Fruit fly (Drosophila melanogaster): ENCODE results near the gene CG7988.
A peak's percentile ranks its signal among the peaks of the same experiment; 100 is the strongest.

CG7988 gene

dm6 chr3R:18250815-18251214, 30.5 kb downstream of the CG7988 start, which contains the start of gene CG18598:
CG18598 (plus strand) TSS chr3R:18251115.
- peak; percentile 60 for TF ChIP-seq Med (GFP tag)
- TF ChIP-seq Ets65A (GFP tag) = peak; percentile 88
- TF ChIP-seq sens (GFP tag) = peak; percentile 34
- no peak for TF ChIP-seq Neu2 (GFP tag; optimal IDR thresholded peaks at IDR 0.05; ENCODE audit: borderline replicate concordance)
- TF ChIP-seq CG13624 (GFP tag; optimal IDR thresholded peaks at IDR 0.05) = no peak
- no peak for TF ChIP-seq BEAF-32 (GFP tag; optimal IDR thresholded peaks at IDR 0.05)

dm6 chr3R:18251876-18252275, 31.6 kb downstream of the CG7988 start:
- TF ChIP-seq Ets65A (GFP tag) = peak; percentile 31
- peak; percentile 53 for TF ChIP-seq CG8478 (optimal IDR thresholded peaks at IDR 0.05)
- TF ChIP-seq CG17912 (GFP tag; optimal IDR thresholded peaks at IDR 0.05) = no peak

- no peak for TF ChIP-seq CG1529 (GFP tag; optimal IDR thresholded peaks at IDR 0.05)
- TF ChIP-seq Sry-δ (GFP tag; optimal IDR thresholded peaks at IDR 0.05) = peak; percentile 41
- TF ChIP-seq CG11085 (GFP tag; IDR thresholded peaks at IDR 0.05) = no peak
- TF ChIP-seq Ptx1 (GFP tag; IDR thresholded peaks at IDR 0.05) = no peak
- TF ChIP-seq CG17328 (GFP tag; IDR thresholded peaks at IDR 0.05) = 0 out of 2 replicates have a peak, but pooled peaks have one; percentile 8
- no peak for TF ChIP-seq mirr (GFP tag; optimal IDR thresholded peaks at IDR 0.05)
- TF ChIP-seq Opbp (GFP tag; IDR thresholded peaks at IDR 0.05; ENCODE audit: partially characterized antibody) = 0 out of 3 replicates have a peak, but pooled peaks have one; percentile 28
- TF ChIP-seq YL-1 (GFP tag; optimal IDR thresholded peaks at IDR 0.05) = peak; percentile 57
- peak; percentile 32 for TF ChIP-seq Med (GFP tag)
- TF ChIP-seq Ssrp (tag; optimal IDR thresholded peaks at IDR 0.05) = no peak
- TF ChIP-seq nerfin-2 (GFP tag; IDR thresholded peaks at IDR 0.05; ENCODE audit: partially characterized antibody) = peak; percentile 33; the same call in 1 of the 2 replicates
- peak; percentile 42; the same call in 1 of the 2 replicates for TF ChIP-seq CG13287 (GFP tag; IDR thresholded peaks at IDR 0.05; ENCODE audit: partially characterized antibody)
- TF ChIP-seq MESR4 (GFP tag; optimal IDR thresholded peaks at IDR 0.05) = peak; percentile 42
- TF ChIP-seq Scr (GFP tag; IDR thresholded peaks at IDR 0.05; ENCODE audit: partially characterized antibody) = 0 out of 2 replicates have a peak, but pooled peaks have one; percentile 25
- no peak for TF ChIP-seq CG7786 (GFP tag; optimal IDR thresholded peaks at IDR 0.05)
- TF ChIP-seq stwl (tag; optimal IDR thresholded peaks at IDR 0.05) = peak; percentile 71
- TF ChIP-seq CG14710 (tag; optimal IDR thresholded peaks at IDR 0.05) = peak; percentile 34
- TF ChIP-seq CG10267 (tag; optimal IDR thresholded peaks at IDR 0.05) = peak; percentile 15
- TF ChIP-seq NfI (GFP tag; optimal IDR thresholded peaks at IDR 0.05) = no peak
- TF ChIP-seq BEAF-32 (GFP tag; optimal IDR thresholded peaks at IDR 0.05) = peak; percentile 43
- no peak for TF ChIP-seq slp2 (GFP tag; optimal IDR thresholded peaks at IDR 0.05)
- peak; percentile 0 for TF ChIP-seq CG9797 (GFP tag; optimal IDR thresholded peaks at IDR 0.05)
- TF ChIP-seq dpn (GFP tag; optimal IDR thresholded peaks at IDR 0.05) = no peak
- TF ChIP-seq CG15514 (GFP tag; optimal IDR thresholded peaks at IDR 0.05) = peak; percentile 70
- TF ChIP-seq Fer1 (GFP tag; optimal IDR thresholded peaks at IDR 0.05) = peak; percentile 5
- peak; percentile 50 for TF ChIP-seq gcm (GFP tag; optimal IDR thresholded peaks at IDR 0.05)
- peak; percentile 10 for TF ChIP-seq CTCF (GFP tag; optimal IDR thresholded peaks at IDR 0.05)
- peak; percentile 68 for TF ChIP-seq Dref (GFP tag; IDR thresholded peaks at IDR 0.05)
- TF ChIP-seq CG12659 (GFP tag; optimal IDR thresholded peaks at IDR 0.05) = peak; percentile 5
- TF ChIP-seq bowl (GFP tag; IDR thresholded peaks at IDR 0.05) = no peak
- peak; percentile 94 for TF ChIP-seq E2f2 (GFP tag; IDR thresholded peaks at IDR 0.05)
- TF ChIP-seq gfzf (GFP tag; optimal IDR thresholded peaks at IDR 0.05) = peak; percentile 11
- TF ChIP-seq Dp (GFP tag; optimal IDR thresholded peaks at IDR 0.05) = peak; percentile 89
- peak; percentile 53; the same call in 1 of the 2 replicates for TF ChIP-seq CG3847 (GFP tag; IDR thresholded peaks at IDR 0.05)
- TF ChIP-seq HmgZ (tag; optimal IDR thresholded peaks at IDR 0.05) = peak; percentile 2
- peak; percentile 59 for TF ChIP-seq CG4617 (GFP tag; optimal IDR thresholded peaks at IDR 0.05; ENCODE audit: borderline replicate concordance)
- peak; percentile 62 for TF ChIP-seq pzg (GFP tag; optimal IDR thresholded peaks at IDR 0.05)
- peak; percentile 8 for TF ChIP-seq Sin3A (optimal IDR thresholded peaks at IDR 0.05)
- no peak for TF ChIP-seq CG11247 (GFP tag; IDR thresholded peaks at IDR 0.05)
- TF ChIP-seq dati (GFP tag; IDR thresholded peaks at IDR 0.05) = no peak
- TF ChIP-seq hbn (GFP tag; IDR thresholded peaks at IDR 0.05; ENCODE audit: partially characterized antibody) = no peak
Measured at dm6 chr3R:18252578-18252977, 32.3 kb downstream of the CG7988 start, which contains the start of gene CG12320. CG12320 (minus strand) TSS chr3R:18252734.

Measured in whole organism, embryonic.